Fruit fly (Drosophila melanogaster) whole organism, adult: ENCODE results near the gene RpL23A.

Experiments used
- CG11617 ChIP-seq: fragments of 200-800 bp; sonication (Bioruptor generic); optimal IDR thresholded peaks from 2 replicates; lab custom pipeline; 2017; ENCODE audit warnings: mild to moderate bottlenecking, missing biosample characterization, missing genetic modification reagents, missing genetic modification characterization
- CG12768 ChIP-seq: fragments of 200-800 bp; sonication (Bioruptor generic); optimal IDR thresholded peaks from 2 replicates; lab custom pipeline; 2017; ENCODE audit warnings: missing biosample characterization, missing genetic modification characterization, mild to moderate bottlenecking, moderate library complexity, missing genetic modification reagents
- CG14711 ChIP-seq: fragments of 200-800 bp; sonication (Bioruptor generic); optimal IDR thresholded peaks from 2 replicates; lab custom pipeline; 2018; ENCODE audit warnings: missing biosample characterization, mild to moderate bottlenecking, missing genetic modification characterization, moderate library complexity
- CG1620 ChIP-seq: fragments of 200-800 bp; sonication (Bioruptor generic); optimal IDR thresholded peaks from 2 replicates; lab custom pipeline; 2016; ENCODE audit warnings: missing biosample characterization, missing genetic modification characterization
- CG33017 ChIP-seq: fragments of 200-800 bp; sonication (Bioruptor generic); optimal IDR thresholded peaks from 2 replicates; lab custom pipeline; 2018; ENCODE audit warnings: missing biosample characterization, mild to moderate bottlenecking, missing genetic modification characterization, moderate library complexity
- CG5204 ChIP-seq: fragments of 200-800 bp; sonication (Bioruptor generic); optimal IDR thresholded peaks from 2 replicates; lab custom pipeline; 2016; ENCODE audit warnings: missing biosample characterization, missing genetic modification characterization
- CG7045 ChIP-seq: fragments of 200-800 bp; sonication (Bioruptor generic); optimal IDR thresholded peaks from 2 replicates; lab custom pipeline; 2017; ENCODE audit warnings: missing biosample characterization, mild to moderate bottlenecking, missing genetic modification characterization
- CG7101 ChIP-seq: fragments of 200-800 bp; sonication (Bioruptor generic); optimal IDR thresholded peaks from 2 replicates; lab custom pipeline; 2018; ENCODE audit warnings: missing biosample characterization, mild to moderate bottlenecking, missing genetic modification characterization, moderate library complexity
- Clk ChIP-seq: fragments of 200-800 bp; sonication (Bioruptor generic); optimal IDR thresholded peaks from 2 replicates; lab custom pipeline; 2017; ENCODE audit warnings: missing biosample characterization, missing genetic modification characterization
- Crg-1 ChIP-seq: fragments of 200-800 bp; sonication (Bioruptor generic); optimal IDR thresholded peaks from 2 replicates; lab custom pipeline; 2016; ENCODE audit warnings: missing biosample characterization, missing genetic modification characterization
- Hr96 ChIP-seq: fragments of 200-800 bp; sonication (Bioruptor generic); optimal IDR thresholded peaks from 2 replicates; lab custom pipeline; 2016; ENCODE audit warnings: missing biosample characterization, missing genetic modification characterization
- Mnt ChIP-seq: fragments of 200-800 bp; sonication (Bioruptor generic); optimal IDR thresholded peaks from 2 replicates; lab custom pipeline; 2016; ENCODE audit warnings: missing biosample characterization, mild to moderate bottlenecking, missing genetic modification characterization
- bab1 ChIP-seq: fragments of 200-800 bp; sonication (Bioruptor generic); optimal IDR thresholded peaks from 3 replicates; lab custom pipeline; 2019; ENCODE audit warnings: missing biosample characterization, mild to moderate bottlenecking, missing genetic modification characterization, moderate library complexity
- cic ChIP-seq: fragments of 200-800 bp; sonication (Bioruptor generic); optimal IDR thresholded peaks from 2 replicates; lab custom pipeline; 2017; ENCODE audit warnings: missing biosample characterization, mild to moderate bottlenecking, missing genetic modification characterization, moderate library complexity
- cnc ChIP-seq, 2 experiments: fragments of >200 bp; optimal IDR thresholded peaks; 2 replicates each; lab custom pipeline; 2017
- kay ChIP-seq: fragments of 200-800 bp; sonication (Bioruptor generic); peaks from one replicate; lab custom pipeline; 2016; ENCODE audit warnings: missing biosample characterization, missing genetic modification characterization, borderline replicate concordance
- ovo ChIP-seq: fragments of 200-800 bp; sonication (Bioruptor generic); optimal IDR thresholded peaks from 2 replicates; lab custom pipeline; 2016; ENCODE audit warnings: missing biosample characterization, missing genetic modification characterization
- pad ChIP-seq: fragments of 200-800 bp; sonication (Bioruptor generic); optimal IDR thresholded peaks from 3 replicates; lab custom pipeline; 2017; ENCODE audit warnings: missing biosample characterization, missing genetic modification characterization, mild to moderate bottlenecking, moderate library complexity, missing genetic modification reagents
- tj ChIP-seq: fragments of 200-800 bp; sonication (Bioruptor generic); optimal IDR thresholded peaks from 3 replicates; lab custom pipeline; 2017; ENCODE audit warnings: missing biosample characterization, mild to moderate bottlenecking, missing genetic modification characterization, moderate library complexity
- toe ChIP-seq: fragments of 200-800 bp; sonication (Bioruptor generic); optimal IDR thresholded peaks from 2 replicates; lab custom pipeline; 2016; ENCODE audit warnings: missing biosample characterization, missing genetic modification characterization

The RpL23A gene

dm6 chr3L:1679394-1679793 is 10.9 kb upstream of the RpL23A start:
- no peak for TF ChIP-seq CG7045
- no peak for TF ChIP-seq tj (GFP tag; lab: Kevin White, UChicago)
- no peak for TF ChIP-seq Hr96
- no peak for TF ChIP-seq kay (GFP tag; lab: Kevin White, UChicago)
- no peak for TF ChIP-seq CG7101 (tag; lab: Kevin White, UChicago)
- no peak for TF ChIP-seq Mnt (GFP tag; lab: Kevin White, UChicago)
- no peak for TF ChIP-seq ovo (GFP tag; lab: Kevin White, UChicago)
- no peak for TF ChIP-seq pad (GFP tag; lab: Kevin White, UChicago)
- no peak for TF ChIP-seq toe (GFP tag; lab: Kevin White, UChicago)
- no peak for TF ChIP-seq CG14711 (tag; lab: Kevin White, UChicago)
- TF ChIP-seq cnc (optimal IDR thresholded peaks at IDR 0.05; lab: Kevin White, UChicago), result no peak
- no peak for TF ChIP-seq cic (GFP tag; lab: Kevin White, UChicago)
- no peak for TF ChIP-seq Crg-1

dm6 chr3L:1676222-1676621 is 7.8 kb upstream of the RpL23A start:
- no peak for TF ChIP-seq CG5204 (GFP tag; lab: Kevin White, UChicago)
- TF ChIP-seq CG7101 (tag; lab: Kevin White, UChicago), result no peak
- TF ChIP-seq cic (GFP tag; lab: Kevin White, UChicago), result no peak
- TF ChIP-seq tj (GFP tag; lab: Kevin White, UChicago), result no peak
- no peak for TF ChIP-seq CG11617 (GFP tag; lab: Kevin White, UChicago)
- TF ChIP-seq CG12768 (GFP tag; lab: Kevin White, UChicago), result no peak
- TF ChIP-seq pad (GFP tag; lab: Kevin White, UChicago), result no peak

- TF ChIP-seq Crg-1 (no peak), CG5204 (GFP tag; lab: Kevin White, UChicago) (no peak), cnc (optimal IDR thresholded peaks at IDR 0.05; lab: Kevin White, UChicago) (no peak), Clk (GFP tag; lab: Kevin White, UChicago) (no peak), Mnt (GFP tag; lab: Kevin White, UChicago) (no peak), bab1 (GFP tag; lab: Kevin White, UChicago) (no peak)
Measured at dm6 chr3L:1675242-1675641, 6.8 kb upstream of the RpL23A start.

- TF ChIP-seq ovo (GFP tag; lab: Kevin White, UChicago) (no peak), kay (GFP tag; lab: Kevin White, UChicago) (no peak), cnc (optimal IDR thresholded peaks at IDR 0.05; lab: Kevin White, UChicago) (no peak), CG5204 (GFP tag; lab: Kevin White, UChicago) (no peak), Hr96 (no peak), CG14711 (tag; lab: Kevin White, UChicago) (no peak), CG33017 (no peak), toe (GFP tag; lab: Kevin White, UChicago) (no peak), bab1 (GFP tag; lab: Kevin White, UChicago) (no peak), CG11617 (GFP tag; lab: Kevin White, UChicago) (no peak), CG12768 (GFP tag; lab: Kevin White, UChicago) (no peak), Crg-1 (no peak), CG7101 (tag; lab: Kevin White, UChicago) (no peak)
Measured at dm6 chr3L:1674381-1674780, 5.9 kb upstream of the RpL23A start, which contains the start of gene CG7991. CG7991 (plus strand) TSS chr3L:1674709.

- TF ChIP-seq tj (GFP tag; lab: Kevin White, UChicago), result no peak
- TF ChIP-seq Mnt (GFP tag; lab: Kevin White, UChicago), result no peak
- TF ChIP-seq CG7045, result no peak
- no peak for TF ChIP-seq CG7101 (tag; lab: Kevin White, UChicago)
- no peak for TF ChIP-seq toe (GFP tag; lab: Kevin White, UChicago)
- TF ChIP-seq CG1620 (GFP tag; lab: Kevin White, UChicago), result no peak
- TF ChIP-seq cic (GFP tag; lab: Kevin White, UChicago), result no peak
- no peak for TF ChIP-seq kay (GFP tag; lab: Kevin White, UChicago)
- no peak for TF ChIP-seq CG12768 (GFP tag; lab: Kevin White, UChicago)
- no peak for TF ChIP-seq Hr96
- no peak for TF ChIP-seq Crg-1
- TF ChIP-seq bab1 (GFP tag; lab: Kevin White, UChicago), result no peak
- no peak for TF ChIP-seq CG33017
- TF ChIP-seq CG14711 (tag; lab: Kevin White, UChicago), result no peak
- TF ChIP-seq pad (GFP tag; lab: Kevin White, UChicago), result no peak
- no peak for TF ChIP-seq Clk (GFP tag; lab: Kevin White, UChicago)
- TF ChIP-seq cnc (optimal IDR thresholded peaks at IDR 0.05; lab: Kevin White, UChicago), result no peak
- TF ChIP-seq CG11617 (GFP tag; lab: Kevin White, UChicago), result no peak
- TF ChIP-seq CG5204 (GFP tag; lab: Kevin White, UChicago), result no peak
Measured at dm6 chr3L:1672627-1673026, 4.2 kb upstream of the RpL23A start, which contains the start of gene CG13930. CG13930 (minus strand) TSS chr3L:1672727.

- TF ChIP-seq tj (GFP tag; lab: Kevin White, UChicago), result no peak
Measured at dm6 chr3L:1670008-1670407, 1.6 kb upstream of the RpL23A start, which contains the start of gene RabX5. RabX5 (minus strand) TSS chr3L:1670108.

dm6 chr3L:1667423-1667822 is 1.0 kb downstream of the RpL23A start:
- TF ChIP-seq pad (GFP tag; lab: Kevin White, UChicago) (no peak), CG7101 (tag; lab: Kevin White, UChicago) (no peak), Crg-1 (no peak), bab1 (GFP tag; lab: Kevin White, UChicago) (no peak), toe (GFP tag; lab: Kevin White, UChicago) (no peak), Clk (GFP tag; lab: Kevin White, UChicago) (no peak), CG5204 (GFP tag; lab: Kevin White, UChicago) (no peak), cnc (optimal IDR thresholded peaks at IDR 0.05; lab: Kevin White, UChicago) (no peak), CG14711 (tag; lab: Kevin White, UChicago) (no peak), CG1620 (GFP tag; lab: Kevin White, UChicago) (no peak), CG12768 (GFP tag; lab: Kevin White, UChicago) (no peak), Mnt (GFP tag; lab: Kevin White, UChicago) (no peak)
